Worm (Caenorhabditis elegans) whole organism, L1 larva: ENCODE results near the gene C29F3.7.
A peak's percentile ranks its signal among the peaks of the same experiment; 100 is the strongest.

ENCODE experiments used
- C34B4.2 ChIP-seq: sonication (generic microtip); optimal IDR thresholded peaks from 2 replicates; lab custom pipeline; 2017; ENCODE audit warnings: mild to moderate bottlenecking, missing genetic modification characterization, missing compliant biosample characterization
- F16B12.6 ChIP-seq: fragments of 150-350 bp; optimal IDR thresholded peaks from 2 replicates; lab custom pipeline; 2014; ENCODE audit warnings: missing biosample characterization, missing genetic modification characterization
- ama-1 ChIP-seq: fragments of 150-350 bp; optimal IDR thresholded peaks from 2 replicates; lab custom pipeline; 2014
- ceh-63 ChIP-seq: fragments of 200-800 bp; sonication (Bioruptor generic); optimal IDR thresholded peaks from 2 replicates; lab custom pipeline; 2018; ENCODE audit warnings: mild to moderate bottlenecking, missing genetic modification characterization, missing compliant biosample characterization
- ceh-82 ChIP-seq, 3 experiments: fragments of 150-350 bp in 1 of 3; sonication (generic microtip) in 2 of 3; optimal IDR thresholded peaks; 2 replicates each; lab custom pipeline; 2014 to 2017; ENCODE audit warnings: missing biosample characterization in 3 of 3, missing genetic modification characterization in 3 of 3
- ceh-88 ChIP-seq: fragments of 200-800 bp; sonication (Bioruptor generic); IDR thresholded peaks from 2 replicates; pipeline ENCODE4 v1.3.6; 2022; ENCODE audit warnings: missing genetic modification characterization, missing compliant biosample characterization
- dsc-1 ChIP-seq: sonication (generic microtip); optimal IDR thresholded peaks from 2 replicates; lab custom pipeline; 2016; ENCODE audit warnings: mild to moderate bottlenecking, missing genetic modification characterization, missing compliant biosample characterization
- efl-1 ChIP-seq, 4 experiments: fragments of 150-350 bp; optimal IDR thresholded peaks in 3 of 4; peaks in 1 of 4; 1 replicate in 1 of 4; 2 replicates in 3 of 4; lab custom pipeline; 2014; ENCODE audit warnings: missing biosample characterization in 2 of 4, missing genetic modification characterization in 2 of 4, missing genetic modification reagents in 2 of 4
- efl-3 ChIP-seq: fragments of 200-800 bp; sonication (Bioruptor generic); optimal IDR thresholded peaks from 2 replicates; lab custom pipeline; 2018; ENCODE audit warnings: mild to moderate bottlenecking, missing genetic modification characterization, missing compliant biosample characterization
- elt-2 ChIP-seq: sonication (generic microtip); optimal IDR thresholded peaks from 2 replicates; lab custom pipeline; 2016; ENCODE audit warnings: missing genetic modification characterization, mild to moderate bottlenecking, inconsistent platforms, missing compliant biosample characterization, missing genetic modification reagents
- fos-1 ChIP-seq: fragments of 150-350 bp; optimal IDR thresholded peaks from 2 replicates; lab custom pipeline; 2014; ENCODE audit warnings: missing biosample characterization, missing genetic modification characterization
- jun-1 ChIP-seq: fragments of 150-350 bp; optimal IDR thresholded peaks from 2 replicates; lab custom pipeline; 2014; ENCODE audit warnings: missing biosample characterization, missing genetic modification reagents, missing genetic modification characterization
- lin-14 ChIP-seq: fragments of 200-800 bp; sonication (Bioruptor generic); optimal IDR thresholded peaks from 2 replicates; lab custom pipeline; 2018; ENCODE audit warnings: mild to moderate bottlenecking, missing genetic modification characterization, moderate library complexity, missing compliant biosample characterization
- lin-35 ChIP-seq, 2 experiments: fragments of 150-350 bp; optimal IDR thresholded peaks; 2 replicates each; lab custom pipeline; 2014; ENCODE audit warnings: missing biosample characterization in 2 of 2, missing genetic modification characterization in 2 of 2, missing genetic modification reagents in 2 of 2
- lin-39 ChIP-seq: fragments of 150-350 bp; optimal IDR thresholded peaks from 2 replicates; lab custom pipeline; 2014; ENCODE audit warnings: missing biosample characterization, missing genetic modification reagents, missing genetic modification characterization
- mep-1 ChIP-seq: fragments of 150-350 bp; optimal IDR thresholded peaks from 2 replicates; lab custom pipeline; 2014; ENCODE audit warnings: missing biosample characterization, missing genetic modification characterization
- nhr-19 ChIP-seq: fragments of 200-800 bp; sonication (Bioruptor generic); conservative IDR thresholded peaks from 2 replicates; pipeline ENCODE4 v1.3.6; 2022; ENCODE audit warnings: missing genetic modification characterization, missing compliant biosample characterization
- nhr-20 ChIP-seq: sonication (generic microtip); optimal IDR thresholded peaks from 2 replicates; lab custom pipeline; 2016; ENCODE audit warnings: mild to moderate bottlenecking, missing genetic modification characterization, missing compliant biosample characterization
- nhr-28 ChIP-seq: fragments of 150-350 bp; optimal IDR thresholded peaks from 2 replicates; lab custom pipeline; 2014; ENCODE audit warnings: missing biosample characterization, missing genetic modification characterization
- nhr-76 ChIP-seq: sonication (generic microtip); optimal IDR thresholded peaks from 2 replicates; lab custom pipeline; 2017; ENCODE audit warnings: missing biosample characterization, missing genetic modification characterization
- pax-3 ChIP-seq: fragments of 200-800 bp; sonication (Bioruptor generic); optimal IDR thresholded peaks from 2 replicates; lab custom pipeline; 2018; ENCODE audit warnings: mild to moderate bottlenecking, missing genetic modification characterization, moderate library complexity, missing compliant biosample characterization
- pqm-1 ChIP-seq: sonication (generic microtip); optimal IDR thresholded peaks from 3 replicates; lab custom pipeline; 2017; ENCODE audit warnings: missing biosample characterization, missing genetic modification characterization
- snpc-4 ChIP-seq: fragments of 150-350 bp; optimal IDR thresholded peaks from 2 replicates; lab custom pipeline; 2014; ENCODE audit warnings: missing biosample characterization, missing genetic modification characterization
- unc-62 ChIP-seq: fragments of 150-350 bp; optimal IDR thresholded peaks from 2 replicates; lab custom pipeline; 2014; ENCODE audit warnings: missing biosample characterization, missing genetic modification reagents, missing genetic modification characterization
- ztf-4 ChIP-seq: fragments of 150-350 bp; optimal IDR thresholded peaks from 2 replicates; lab custom pipeline; 2014; ENCODE audit warnings: missing biosample characterization, missing genetic modification characterization

C29F3.7 gene

ce11 chrV:15313529-15313928 lies 41.2 kb upstream of the C29F3.7 start (continued):
- no peak for TF ChIP-seq dsc-1 (tag; lab: Kevin White, UChicago)

ce11 chrV:15315827-15316527 lies 38.7 kb upstream of the C29F3.7 start, which contains the start of the genes srt-22 and nhr-246:
srt-22 (minus strand) TSS chrV:15315927.
nhr-246 (plus strand) TSS chrV:15316477.
- TF ChIP-seq C34B4.2 (tag; lab: Kevin White, UChicago) (no peak), elt-2 (tag; lab: Kevin White, UChicago) (peak; percentile 11)

ce11 chrV:15318638-15319037 lies 36.1 kb upstream of the C29F3.7 start, which contains the start of gene nhr-291:
nhr-291 (plus strand) TSS chrV:15318961.
- peak; percentile 77 for TF ChIP-seq pax-3 (tag; lab: Kevin White, UChicago)
- TF ChIP-seq lin-35 (GFP tag; optimal IDR thresholded peaks at IDR 0.05; lab: Kevin White, UChicago) = peak in 1 of 2 experiments; percentile 45
- TF ChIP-seq pqm-1 = peak; percentile 55
- TF ChIP-seq jun-1 (tag; lab: Kevin White, UChicago) = peak; percentile 65
- TF ChIP-seq nhr-20 (tag; lab: Kevin White, UChicago) = peak; percentile 38
- no peak for TF ChIP-seq ztf-4
- no peak for TF ChIP-seq nhr-19 (GFP tag; lab: Robert Waterston, UW)
- TF ChIP-seq efl-1 (optimal IDR thresholded peaks at IDR 0.05; lab: Kevin White, UChicago) = no peak
- peak in 1 of 2 experiments; percentile 14 for TF ChIP-seq efl-1 (GFP tag; optimal IDR thresholded peaks at IDR 0.05 in 1 of 2; lab: Kevin White, UChicago)
- peak; percentile 99 for TF ChIP-seq elt-2 (tag; lab: Kevin White, UChicago)

ce11 chrV:15322653-15323052 lies 32.0 kb upstream of the C29F3.7 start, which contains the start of gene nhr-247:
nhr-247 (plus strand) TSS chrV:15322982.
- TF ChIP-seq elt-2 (tag; lab: Kevin White, UChicago) = peak; percentile 73

ce11 chrV:15323417-15323816 lies 31.3 kb upstream of the C29F3.7 start:
- TF ChIP-seq jun-1 (tag; lab: Kevin White, UChicago) = peak; percentile 13
- TF ChIP-seq pqm-1 = peak; percentile 33
- peak; percentile 84 for TF ChIP-seq elt-2 (tag; lab: Kevin White, UChicago)
- no peak for TF ChIP-seq nhr-76 (tag; lab: Kevin White, UChicago)

ce11 chrV:15327745-15328447 lies 26.8 kb upstream of the C29F3.7 start, which contains the start of gene ZK1037.6:
ZK1037.6 (minus strand) TSS chrV:15327795.
- peak; percentile 90 for TF ChIP-seq elt-2 (tag; lab: Kevin White, UChicago)
- no peak for TF ChIP-seq mep-1
- TF ChIP-seq jun-1 (tag; lab: Kevin White, UChicago) = peak; percentile 27

- TF ChIP-seq F16B12.6 (tag; lab: Kevin White, UChicago) (no peak), snpc-4 (tag; lab: Kevin White, UChicago) (no peak), efl-3 (no peak), unc-62 (no peak), ceh-82 (tag; optimal IDR thresholded peaks at IDR 0.05; lab: Kevin White, UChicago) (no peak), jun-1 (tag; lab: Kevin White, UChicago) (no peak), lin-39 (tag; lab: Kevin White, UChicago) (no peak), lin-14 (GFP tag; lab: Kevin White, UChicago) (no peak), ceh-88 (GFP tag; lab: Robert Waterston, UW) (no peak), ama-1 (lab: Kevin White, UChicago) (no peak), nhr-28 (no peak), efl-1 (optimal IDR thresholded peaks at IDR 0.05; lab: Kevin White, UChicago) (no peak), efl-1 (GFP tag; optimal IDR thresholded peaks at IDR 0.05 in 1 of 2; lab: Kevin White, UChicago) (no peak), ceh-63 (GFP tag; lab: Kevin White, UChicago) (no peak), fos-1 (no peak), pqm-1 (no peak)
Measured at ce11 chrV:15330314-15330713, 24.4 kb upstream of the C29F3.7 start, which contains the start of gene srh-295. srh-295 (plus strand) TSS chrV:15330614.
